Fruit fly (Drosophila melanogaster) whole organism, prepupa: ENCODE results near the gene Vps52.

ENCODE experiments used
- Blimp-1 ChIP-seq: fragments of 200-800 bp; sonication (Bioruptor generic); optimal IDR thresholded peaks from 3 replicates; lab custom pipeline; 2017; ENCODE audit warnings: missing biosample characterization, missing genetic modification characterization, mild to moderate bottlenecking, moderate library complexity, missing genetic modification reagents
- CG10631 ChIP-seq: fragments of 200-800 bp; sonication (Bioruptor generic); optimal IDR thresholded peaks from 2 replicates; lab custom pipeline; 2016; ENCODE audit warnings: missing biosample characterization, missing genetic modification characterization
- CG10669 ChIP-seq: fragments of 200-800 bp; sonication (Bioruptor generic); optimal IDR thresholded peaks from 3 replicates; lab custom pipeline; 2018; ENCODE audit warnings: missing biosample characterization, mild to moderate bottlenecking, missing genetic modification characterization, moderate library complexity
- CG11294 ChIP-seq: fragments of 200-800 bp; sonication (Bioruptor generic); IDR thresholded peaks from 2 replicates; pipeline ENCODE4 v1.3.6; 2022; ENCODE audit warnings: missing biosample characterization, missing genetic modification characterization
- CG11762 ChIP-seq: fragments of 200-800 bp; sonication (Bioruptor generic); optimal IDR thresholded peaks from 3 replicates; lab custom pipeline; 2016; ENCODE audit warnings: missing biosample characterization, missing genetic modification characterization; ENCODE audit not compliant: insufficient read depth
- CG11902 ChIP-seq: fragments of 200-800 bp; sonication (Bioruptor generic); optimal IDR thresholded peaks from 3 replicates; lab custom pipeline; 2016; ENCODE audit warnings: missing biosample characterization, missing genetic modification characterization
- CG15336 ChIP-seq: fragments of 200-800 bp; sonication (Bioruptor generic); IDR thresholded peaks from 2 replicates; pipeline ENCODE4 v1.3.6; 2022; ENCODE audit warnings: missing biosample characterization, missing genetic modification characterization
- CG1621 ChIP-seq: fragments of 200-800 bp; sonication (Bioruptor generic); optimal IDR thresholded peaks from 3 replicates; lab custom pipeline; 2018; ENCODE audit warnings: missing biosample characterization, mild to moderate bottlenecking, missing genetic modification characterization
- CG16779 ChIP-seq: fragments of 200-800 bp; sonication (Bioruptor generic); optimal IDR thresholded peaks from 3 replicates; lab custom pipeline; 2017; ENCODE audit warnings: missing biosample characterization, mild to moderate bottlenecking, missing genetic modification characterization
- CG3032 ChIP-seq: fragments of 200-800 bp; optimal IDR thresholded peaks from 2 replicates; lab custom pipeline; 2019; ENCODE audit warnings: missing biosample characterization, mild to moderate bottlenecking, missing genetic modification characterization, moderate library complexity
- CG31627 ChIP-seq: fragments of 200-800 bp; sonication (Bioruptor generic); optimal IDR thresholded peaks from 3 replicates; lab custom pipeline; 2016; ENCODE audit warnings: missing biosample characterization, missing genetic modification characterization
- CG32006 ChIP-seq: fragments of 200-800 bp; sonication (Bioruptor generic); optimal IDR thresholded peaks from 3 replicates; lab custom pipeline; 2017; ENCODE audit warnings: missing biosample characterization, mild to moderate bottlenecking, missing genetic modification characterization
- CG34406 ChIP-seq: fragments of 200-800 bp; sonication (Bioruptor generic); optimal IDR thresholded peaks from 3 replicates; lab custom pipeline; 2016; ENCODE audit warnings: missing biosample characterization, missing genetic modification characterization
- CG3919 ChIP-seq: fragments of 200-800 bp; sonication (Bioruptor generic); optimal IDR thresholded peaks from 3 replicates; lab custom pipeline; 2016; ENCODE audit warnings: missing biosample characterization, missing genetic modification characterization
- CG4318 ChIP-seq: fragments of 200-800 bp; sonication (Bioruptor generic); optimal IDR thresholded peaks from 3 replicates; lab custom pipeline; 2017; ENCODE audit warnings: missing biosample characterization, mild to moderate bottlenecking, missing genetic modification characterization
- CG6163 ChIP-seq: fragments of 200-800 bp; sonication (Bioruptor generic); IDR thresholded peaks from 3 replicates; pipeline ENCODE4 v1.3.6; 2022; ENCODE audit warnings: missing biosample characterization, missing genetic modification characterization
- CG6792 ChIP-seq: fragments of 200-800 bp; sonication (Bioruptor generic); optimal IDR thresholded peaks from 3 replicates; lab custom pipeline; 2016; ENCODE audit warnings: missing biosample characterization, missing genetic modification characterization
- CG6808 ChIP-seq: fragments of 200-800 bp; sonication (Bioruptor generic); optimal IDR thresholded peaks from 3 replicates; lab custom pipeline; 2017; ENCODE audit warnings: missing biosample characterization, missing genetic modification characterization, mild to moderate bottlenecking, moderate library complexity, missing genetic modification reagents
- CG6854 ChIP-seq: fragments of 200-800 bp; sonication (Bioruptor generic); optimal IDR thresholded peaks from 2 replicates; lab custom pipeline; 2017; ENCODE audit warnings: missing biosample characterization, mild to moderate bottlenecking, missing genetic modification characterization
- CG7368 ChIP-seq: fragments of 200-800 bp; sonication (Bioruptor generic); optimal IDR thresholded peaks from 3 replicates; lab custom pipeline; 2016; ENCODE audit warnings: missing biosample characterization, missing genetic modification characterization
- CG8119 ChIP-seq: fragments of 200-800 bp; sonication (Bioruptor generic); IDR thresholded peaks from 3 replicates; pipeline ENCODE4 v1.3.6; 2022; ENCODE audit warnings: missing biosample characterization, missing genetic modification characterization
- CG8319 ChIP-seq: fragments of 200-800 bp; sonication (Bioruptor generic); optimal IDR thresholded peaks from 3 replicates; lab custom pipeline; 2016; ENCODE audit warnings: missing biosample characterization, missing genetic modification characterization
- CG8632 ChIP-seq: fragments of 200-800 bp; sonication (Bioruptor generic); optimal IDR thresholded peaks from 3 replicates; lab custom pipeline; 2016; ENCODE audit warnings: missing biosample characterization, missing genetic modification characterization
- CG9139 ChIP-seq: fragments of 200-800 bp; sonication (Bioruptor generic); optimal IDR thresholded peaks from 3 replicates; lab custom pipeline; 2017; ENCODE audit warnings: missing biosample characterization, mild to moderate bottlenecking, missing genetic modification characterization
- Eip75B ChIP-seq: fragments of 200-800 bp; sonication (Bioruptor generic); optimal IDR thresholded peaks from 3 replicates; lab custom pipeline; 2016; ENCODE audit warnings: missing biosample characterization, missing genetic modification characterization
- Eip78C ChIP-seq: fragments of 200-800 bp; sonication (Bioruptor generic); peaks from one replicate; lab custom pipeline; 2016; ENCODE audit warnings: missing biosample characterization, missing genetic modification characterization
- Eip93F ChIP-seq: fragments of 200-800 bp; sonication (Bioruptor generic); optimal IDR thresholded peaks from 2 replicates; lab custom pipeline; 2016; ENCODE audit warnings: missing biosample characterization, mild to moderate bottlenecking, missing genetic modification characterization
- Ets21C ChIP-seq: fragments of 200-800 bp; sonication (Bioruptor generic); optimal IDR thresholded peaks from 3 replicates; lab custom pipeline; 2016; ENCODE audit warnings: missing biosample characterization, missing genetic modification characterization
- Ets96B ChIP-seq: fragments of 200-800 bp; optimal IDR thresholded peaks from 2 replicates; lab custom pipeline; 2019; ENCODE audit warnings: missing biosample characterization, mild to moderate bottlenecking, missing genetic modification characterization, moderate library complexity
- Gug ChIP-seq: fragments of 200-800 bp; sonication (Bioruptor generic); IDR thresholded peaks from 2 replicates; pipeline ENCODE4 v1.3.6; 2022; ENCODE audit warnings: missing biosample characterization, missing genetic modification characterization
- Hr39 ChIP-seq: fragments of 200-800 bp; sonication (Bioruptor generic); optimal IDR thresholded peaks from 2 replicates; lab custom pipeline; 2016; ENCODE audit warnings: missing biosample characterization, missing genetic modification characterization
- Hr4 ChIP-seq: fragments of 200-800 bp; sonication (Bioruptor generic); optimal IDR thresholded peaks from 3 replicates; lab custom pipeline; 2016; ENCODE audit warnings: missing biosample characterization, missing genetic modification characterization
- Smox ChIP-seq: fragments of 200-800 bp; sonication (Bioruptor generic); optimal IDR thresholded peaks from 3 replicates; lab custom pipeline; 2016; ENCODE audit warnings: missing biosample characterization, missing genetic modification characterization
- Sox102F ChIP-seq: fragments of 200-800 bp; sonication (Bioruptor generic); optimal IDR thresholded peaks from 2 replicates; lab custom pipeline; 2016; ENCODE audit warnings: missing biosample characterization, mild to moderate bottlenecking, missing genetic modification characterization
- Sox14 ChIP-seq: fragments of 200-800 bp; sonication (Bioruptor generic); optimal IDR thresholded peaks from 3 replicates; lab custom pipeline; 2016; ENCODE audit warnings: missing biosample characterization, missing genetic modification characterization
- Sox15 ChIP-seq: fragments of 200-800 bp; sonication (Bioruptor generic); optimal IDR thresholded peaks from 3 replicates; lab custom pipeline; 2016; ENCODE audit warnings: missing biosample characterization, missing genetic modification characterization
- achi ChIP-seq: fragments of 200-800 bp; sonication (Bioruptor generic); optimal IDR thresholded peaks from 3 replicates; lab custom pipeline; 2016; ENCODE audit warnings: missing biosample characterization, missing genetic modification characterization
- acj6 ChIP-seq: fragments of 200-800 bp; sonication (Bioruptor generic); optimal IDR thresholded peaks from 3 replicates; lab custom pipeline; 2016; ENCODE audit warnings: missing biosample characterization, missing genetic modification characterization
- dac ChIP-seq: fragments of 200-800 bp; sonication (Bioruptor generic); optimal IDR thresholded peaks from 2 replicates; lab custom pipeline; 2017; ENCODE audit warnings: missing biosample characterization, mild to moderate bottlenecking, missing genetic modification characterization
- dsx ChIP-seq: fragments of 200-800 bp; optimal IDR thresholded peaks from 3 replicates; lab custom pipeline; 2019; ENCODE audit warnings: missing biosample characterization, mild to moderate bottlenecking, missing genetic modification characterization, moderate library complexity; ENCODE audit not compliant: poor library complexity, severe bottlenecking
- eg ChIP-seq: fragments of 200-800 bp; sonication (Bioruptor generic); IDR thresholded peaks from 3 replicates; pipeline ENCODE4 v1.3.6; 2022; ENCODE audit warnings: missing biosample characterization, missing genetic modification characterization
- esn ChIP-seq: fragments of 200-800 bp; sonication (Bioruptor generic); optimal IDR thresholded peaks from 2 replicates; lab custom pipeline; 2016; ENCODE audit warnings: missing biosample characterization, mild to moderate bottlenecking, missing genetic modification characterization, moderate library complexity
- fd59A ChIP-seq: fragments of 200-800 bp; sonication (Bioruptor generic); optimal IDR thresholded peaks from 2 replicates; lab custom pipeline; 2017; ENCODE audit warnings: missing biosample characterization, mild to moderate bottlenecking, missing genetic modification characterization, missing genetic modification reagents
- fd85E ChIP-seq: fragments of 200-800 bp; sonication (Bioruptor generic); optimal IDR thresholded peaks from 3 replicates; lab custom pipeline; 2016; ENCODE audit warnings: missing biosample characterization, missing genetic modification characterization
- fkh ChIP-seq: fragments of 200-800 bp; sonication (Bioruptor generic); optimal IDR thresholded peaks from 3 replicates; lab custom pipeline; 2017; ENCODE audit warnings: missing biosample characterization, mild to moderate bottlenecking, missing genetic modification characterization, moderate library complexity
- lz ChIP-seq: fragments of 200-800 bp; sonication (Bioruptor generic); optimal IDR thresholded peaks from 3 replicates; lab custom pipeline; 2016; ENCODE audit warnings: missing biosample characterization, missing genetic modification characterization
- net ChIP-seq: fragments of 200-800 bp; sonication (Bioruptor generic); optimal IDR thresholded peaks from 3 replicates; lab custom pipeline; 2016; ENCODE audit warnings: missing biosample characterization, missing genetic modification characterization
- salr ChIP-seq, 2 experiments: fragments of 200-800 bp; sonication (Bioruptor generic); optimal IDR thresholded peaks; 3 replicates each; lab custom pipeline; 2016 to 2018; ENCODE audit warnings: missing biosample characterization in 2 of 2, missing genetic modification characterization in 2 of 2, mild to moderate bottlenecking in 1 of 2
- spab ChIP-seq: fragments of 200-800 bp; sonication (Bioruptor generic); optimal IDR thresholded peaks from 2 replicates; lab custom pipeline; 2017; ENCODE audit warnings: missing biosample characterization, mild to moderate bottlenecking, missing genetic modification characterization, missing genetic modification reagents
- svp ChIP-seq: fragments of 200-800 bp; sonication (Bioruptor generic); peaks from one replicate; lab custom pipeline; 2016; ENCODE audit warnings: missing biosample characterization, missing genetic modification characterization
- topi ChIP-seq: fragments of 200-800 bp; sonication (Bioruptor generic); optimal IDR thresholded peaks from 3 replicates; lab custom pipeline; 2016; ENCODE audit warnings: missing biosample characterization, missing genetic modification characterization
- vri ChIP-seq: fragments of 200-800 bp; sonication (Bioruptor generic); optimal IDR thresholded peaks from 3 replicates; lab custom pipeline; 2016; ENCODE audit warnings: missing biosample characterization, mild to moderate bottlenecking, missing genetic modification characterization

Vps52 gene

dm6 chr2L:5494808-5495356 is 28.8 kb downstream of the Vps52 start:
- TF ChIP-seq CG10669 (peak; percentile 2), Blimp-1 (GFP tag; lab: Kevin White, UChicago) (no peak), CG31627 (GFP tag; lab: Kevin White, UChicago) (peak; percentile 10), Hr39 (GFP tag; lab: Kevin White, UChicago) (peak; percentile 15), spab (GFP tag; lab: Kevin White, UChicago) (no peak), acj6 (peak; percentile 45), CG11902 (GFP tag; lab: Kevin White, UChicago) (no peak), salr (GFP tag; optimal IDR thresholded peaks at IDR 0.05; lab: Kevin White, UChicago) (peak in 1 of 2 experiments; percentile 54), Hr4 (peak; percentile 71), Ets96B (tag; lab: Kevin White, UChicago) (peak; percentile 5), Sox102F (GFP tag; lab: Kevin White, UChicago) (no peak), Eip93F (no peak), Eip75B (peak; percentile 38), lz (GFP tag; lab: Kevin White, UChicago) (peak; percentile 25), fkh (GFP tag; lab: Kevin White, UChicago) (no peak), CG11762 (GFP tag; lab: Kevin White, UChicago) (peak; percentile 38), CG8319 (GFP tag; lab: Kevin White, UChicago) (no peak), Smox (no peak), CG8632 (GFP tag; lab: Kevin White, UChicago) (no peak), CG6792 (no peak), vri (GFP tag; lab: Kevin White, UChicago) (no peak), CG6854 (GFP tag; lab: Kevin White, UChicago) (no peak), achi (peak; percentile 52), CG3032 (tag; lab: Kevin White, UChicago) (peak; percentile 13), CG1621 (no peak), CG6808 (GFP tag; lab: Kevin White, UChicago) (peak; percentile 22), svp (GFP tag; lab: Kevin White, UChicago) (peak; percentile 4), Ets21C (GFP tag; lab: Kevin White, UChicago) (no peak), net (GFP tag; lab: Kevin White, UChicago) (peak; percentile 21), CG32006 (peak; percentile 84), eg (peak; percentile 63; the same call in 2 of the 3 replicates), dac (GFP tag; lab: Kevin White, UChicago) (peak; percentile 59), CG34406 (GFP tag; lab: Kevin White, UChicago) (peak; percentile 15), CG9139 (GFP tag; lab: Kevin White, UChicago) (no peak), CG4318 (GFP tag; lab: Kevin White, UChicago) (peak; percentile 29), esn (GFP tag; lab: Kevin White, UChicago) (peak; percentile 37), CG16779 (tag; lab: Kevin White, UChicago) (no peak), topi (GFP tag; lab: Kevin White, UChicago) (peak; percentile 24), CG10631 (peak; percentile 47), dsx (GFP tag; lab: Kevin White, UChicago) (no peak), CG15336 (GFP tag; lab: Robert Waterston, UW) (peak; percentile 80), CG11294 (GFP tag; lab: Robert Waterston, UW) (0 out of 2 replicates have a peak, but pooled peaks have one; percentile 10), Eip78C (GFP tag; lab: Kevin White, UChicago) (peak; percentile 79), CG3919 (GFP tag; lab: Kevin White, UChicago) (peak; percentile 53), Sox14 (peak; percentile 51), CG7368 (GFP tag; lab: Kevin White, UChicago) (no peak), Sox15 (GFP tag; lab: Kevin White, UChicago) (no peak), CG8119 (peak; percentile 65; the same call in 2 of the 3 replicates), fd59A (GFP tag; lab: Kevin White, UChicago) (peak; percentile 30), CG6163 (GFP tag; lab: Robert Waterston, UW) (peak; percentile 53), Gug (GFP tag; lab: Robert Waterston, UW) (peak; percentile 37; the same call in 1 of the 2 replicates), fd85E (no peak)
